Worm (Caenorhabditis elegans) whole organism, young adult: ENCODE results near the gene T22C8.6.

Experiments
- B0019.2 ChIP-seq: fragments of 200-800 bp; sonication (Bioruptor generic); conservative IDR thresholded peaks from 2 replicates; pipeline ENCODE4 v1.3.6; 2022; ENCODE audit warnings: missing genetic modification reagents, missing genetic modification characterization, missing compliant biosample characterization
- B0261.1 ChIP-seq: sonication (generic microtip); optimal IDR thresholded peaks from 2 replicates; lab custom pipeline; 2016; ENCODE audit warnings: mild to moderate bottlenecking, missing genetic modification characterization, moderate library complexity, missing compliant biosample characterization
- B0336.3 ChIP-seq: fragments of 200-800 bp; sonication (Bioruptor generic); IDR thresholded peaks from 2 replicates; pipeline ENCODE4 v1.3.6; 2022; ENCODE audit warnings: missing genetic modification characterization, missing compliant biosample characterization
- F10E7.11 ChIP-seq: sonication (generic microtip); optimal IDR thresholded peaks from 2 replicates; lab custom pipeline; 2017; ENCODE audit warnings: mild to moderate bottlenecking, missing genetic modification characterization, moderate library complexity, missing compliant biosample characterization
- F23B12.7 ChIP-seq: sonication (generic microtip); optimal IDR thresholded peaks from 2 replicates; lab custom pipeline; 2017; ENCODE audit warnings: missing genetic modification characterization, mild to moderate bottlenecking, missing compliant biosample characterization, antibody characterized with exemption, moderate library complexity; ENCODE audit not compliant: insufficient read depth
- F33H1.4 ChIP-seq: fragments of 200-800 bp; sonication (Bioruptor generic); IDR thresholded peaks from 2 replicates; pipeline ENCODE4 v1.3.6; 2022; ENCODE audit warnings: missing genetic modification reagents, missing genetic modification characterization, missing compliant biosample characterization
- F49E8.2 ChIP-seq: sonication (generic microtip); optimal IDR thresholded peaks from 3 replicates; lab custom pipeline; 2017; ENCODE audit warnings: missing genetic modification characterization, mild to moderate bottlenecking, missing compliant biosample characterization, antibody characterized with exemption, moderate library complexity; ENCODE audit not compliant: insufficient read depth
- F52B5.7 ChIP-seq: sonication (generic microtip); optimal IDR thresholded peaks from 2 replicates; lab custom pipeline; 2016; ENCODE audit warnings: mild to moderate bottlenecking, missing genetic modification characterization, missing compliant biosample characterization
- F55B11.4 ChIP-seq: sonication (generic microtip); optimal IDR thresholded peaks from 2 replicates; lab custom pipeline; 2016; ENCODE audit warnings: missing compliant biosample characterization, missing genetic modification characterization, borderline replicate concordance; ENCODE audit not compliant: insufficient read depth
- T07F8.4 ChIP-seq: sonication (generic microtip); optimal IDR thresholded peaks from 2 replicates; lab custom pipeline; 2016; ENCODE audit warnings: mild to moderate bottlenecking, missing genetic modification characterization, moderate library complexity, missing compliant biosample characterization
- T26A5.8 ChIP-seq: sonication (generic microtip); optimal IDR thresholded peaks from 2 replicates; lab custom pipeline; 2016; ENCODE audit warnings: missing genetic modification characterization, missing compliant biosample characterization
- Y56A3A.18 ChIP-seq: fragments of 200-800 bp; sonication (Bioruptor generic); IDR thresholded peaks from 2 replicates; pipeline ENCODE4 v1.3.6; 2022; ENCODE audit warnings: missing genetic modification reagents, missing genetic modification characterization, missing compliant biosample characterization
- Y67H2A.10 ChIP-seq: fragments of 200-800 bp; sonication (Bioruptor generic); conservative IDR thresholded peaks from 2 replicates; pipeline ENCODE4 v1.3.6; 2022; ENCODE audit warnings: missing genetic modification reagents, missing genetic modification characterization, missing compliant biosample characterization
- ZK185.1 ChIP-seq: sonication (generic microtip); optimal IDR thresholded peaks from 2 replicates; lab custom pipeline; 2016; ENCODE audit warnings: mild to moderate bottlenecking, missing genetic modification characterization, missing compliant biosample characterization; ENCODE audit not compliant: poor library complexity, severe bottlenecking
- aptf-2 ChIP-seq: fragments of 200-800 bp; sonication (Bioruptor generic); conservative IDR thresholded peaks from 2 replicates; pipeline ENCODE4 v1.3.6; 2022; ENCODE audit warnings: missing genetic modification reagents, missing genetic modification characterization, missing compliant biosample characterization
- athp-1 ChIP-seq: sonication (generic microtip); optimal IDR thresholded peaks from 2 replicates; lab custom pipeline; 2017; ENCODE audit warnings: mild to moderate bottlenecking, missing genetic modification characterization, missing compliant biosample characterization
- attf-5 ChIP-seq: fragments of 200-800 bp; sonication (Bioruptor generic); optimal IDR thresholded peaks from 2 replicates; lab custom pipeline; 2018; ENCODE audit warnings: mild to moderate bottlenecking, missing genetic modification characterization, missing compliant biosample characterization
- attf-6 ChIP-seq: fragments of 200-800 bp; sonication (Bioruptor generic); IDR thresholded peaks from 2 replicates; pipeline ENCODE4 v1.3.6; 2022; ENCODE audit warnings: missing genetic modification reagents, missing genetic modification characterization, missing compliant biosample characterization
- cebp-1 ChIP-seq, 2 experiments: fragments of 200-800 bp in 1 of 2; sonication (Bioruptor generic) in 1 of 2; sonication (generic microtip) in 1 of 2; IDR thresholded peaks in 1 of 2; optimal IDR thresholded peaks in 1 of 2; 2 replicates each; pipeline versions ENCODE4 v1.3.6 to Lab custom; 2017 to 2022; ENCODE audit warnings: missing compliant biosample characterization in 2 of 2, missing genetic modification characterization in 2 of 2, mild to moderate bottlenecking in 1 of 2, missing genetic modification reagents in 1 of 2, moderate library complexity in 1 of 2
- cebp-2 ChIP-seq: fragments of 200-800 bp; sonication (Bioruptor generic); IDR thresholded peaks from 2 replicates; pipeline ENCODE4 v1.3.6; 2022; ENCODE audit warnings: missing genetic modification characterization, missing compliant biosample characterization
- ceh-100 ChIP-seq: fragments of 200-800 bp; sonication (Bioruptor generic); IDR thresholded peaks from 2 replicates; pipeline ENCODE4 v1.3.6; 2022; ENCODE audit warnings: missing genetic modification reagents, missing genetic modification characterization, missing compliant biosample characterization
- ceh-27 ChIP-seq: fragments of 200-800 bp; sonication (Bioruptor generic); optimal IDR thresholded peaks from 2 replicates; lab custom pipeline; 2018; ENCODE audit warnings: mild to moderate bottlenecking, missing genetic modification characterization, moderate library complexity, missing compliant biosample characterization
- ceh-79 ChIP-seq: sonication (generic microtip); optimal IDR thresholded peaks from 2 replicates; lab custom pipeline; 2017; ENCODE audit warnings: mild to moderate bottlenecking, missing genetic modification characterization, missing compliant biosample characterization
- ceh-91 ChIP-seq: fragments of 200-800 bp; sonication (Bioruptor generic); IDR thresholded peaks from 2 replicates; pipeline ENCODE4 v1.3.6; 2022; ENCODE audit warnings: missing genetic modification reagents, missing genetic modification characterization, missing compliant biosample characterization
- him-1 ChIP-seq: sonication (generic microtip); optimal IDR thresholded peaks from 2 replicates; lab custom pipeline; 2016; ENCODE audit warnings: missing genotype, missing genetic modification reagents, missing genetic modification characterization, missing compliant biosample characterization
- hlh-26 ChIP-seq: fragments of 200-800 bp; sonication (Bioruptor generic); conservative IDR thresholded peaks from 2 replicates; pipeline ENCODE4 v1.3.6; 2022; ENCODE audit warnings: missing genetic modification reagents, missing genetic modification characterization, missing compliant biosample characterization
- hmg-20 ChIP-seq: fragments of 200-800 bp; sonication (Bioruptor generic); IDR thresholded peaks from 2 replicates; pipeline ENCODE4 v1.3.6; 2022; ENCODE audit warnings: missing genetic modification reagents, missing genetic modification characterization, missing compliant biosample characterization
- hsf-1 ChIP-seq: fragments of 200-800 bp; sonication (Bioruptor generic); IDR thresholded peaks from 2 replicates; pipeline ENCODE4 v1.3.6; 2022; ENCODE audit warnings: missing genetic modification reagents, missing genetic modification characterization, missing compliant biosample characterization
- lin-26 ChIP-seq: fragments of 200-800 bp; sonication (Bioruptor generic); IDR thresholded peaks from 2 replicates; pipeline ENCODE4 v1.3.6; 2022; ENCODE audit warnings: missing genetic modification reagents, missing genetic modification characterization, missing compliant biosample characterization
- lin-35 ChIP-seq, 3 experiments: fragments of 150-350 bp in 2 of 3; sonication (generic microtip) in 1 of 3; optimal IDR thresholded peaks; 2 replicates each; lab custom pipeline; 2014 to 2018; ENCODE audit warnings: missing biosample characterization in 3 of 3, missing genetic modification characterization in 3 of 3, missing genetic modification reagents in 3 of 3
- lin-40 ChIP-seq: sonication (generic microtip); optimal IDR thresholded peaks from 2 replicates; lab custom pipeline; 2016; ENCODE audit warnings: missing genetic modification characterization, mild to moderate bottlenecking, missing compliant biosample characterization, missing genotype, missing genetic modification reagents
- madf-10 ChIP-seq: sonication (generic microtip); optimal IDR thresholded peaks from 2 replicates; lab custom pipeline; 2016; ENCODE audit warnings: mild to moderate bottlenecking, missing genetic modification characterization, missing compliant biosample characterization
- madf-8 ChIP-seq: fragments of 200-800 bp; sonication (Bioruptor generic); conservative IDR thresholded peaks from 2 replicates; pipeline ENCODE4 v1.3.6; 2022; ENCODE audit warnings: missing genetic modification reagents, missing genetic modification characterization, missing compliant biosample characterization
- mcd-1 ChIP-seq: fragments of 200-800 bp; sonication (Bioruptor generic); IDR thresholded peaks from 2 replicates; pipeline ENCODE4 v1.3.6; 2022; ENCODE audit warnings: missing genetic modification reagents, missing genetic modification characterization, missing compliant biosample characterization
- mel-28 ChIP-seq: sonication (generic microtip); optimal IDR thresholded peaks from 2 replicates; lab custom pipeline; 2016; ENCODE audit warnings: borderline replicate concordance, mild to moderate bottlenecking, missing genetic modification characterization, missing compliant biosample characterization
- mes-4 ChIP-seq: sonication (generic microtip); optimal IDR thresholded peaks from 2 replicates; lab custom pipeline; 2016; ENCODE audit warnings: missing genotype, missing genetic modification characterization, missing compliant biosample characterization
- mxl-1 ChIP-seq: sonication (generic microtip); optimal IDR thresholded peaks from 2 replicates; lab custom pipeline; 2016; ENCODE audit warnings: missing genetic modification characterization, missing compliant biosample characterization
- nfya-1 ChIP-seq: sonication (generic microtip); optimal IDR thresholded peaks from 2 replicates; lab custom pipeline; 2017; ENCODE audit warnings: antibody characterized with exemption, missing compliant biosample characterization, missing genetic modification characterization, borderline replicate concordance; ENCODE audit not compliant: insufficient read depth
- nfya-2 ChIP-seq: fragments of 200-800 bp; sonication (Bioruptor generic); IDR thresholded peaks from 2 replicates; pipeline ENCODE4 v1.3.6; 2022; ENCODE audit warnings: missing genetic modification reagents, missing genetic modification characterization, missing compliant biosample characterization
- sea-2 ChIP-seq: fragments of 200-800 bp; sonication (Bioruptor generic); IDR thresholded peaks from 2 replicates; pipeline ENCODE4 v1.3.6; 2022; ENCODE audit warnings: missing genetic modification characterization, missing compliant biosample characterization
- somi-1 ChIP-seq: fragments of 200-800 bp; sonication (Bioruptor generic); optimal IDR thresholded peaks from 2 replicates; lab custom pipeline; 2018; ENCODE audit warnings: mild to moderate bottlenecking, missing genetic modification characterization, missing compliant biosample characterization
- tbp1 ChIP-seq: fragments of 200-800 bp; sonication (Bioruptor generic); optimal IDR thresholded peaks from 2 replicates; lab custom pipeline; 2018; ENCODE audit warnings: mild to moderate bottlenecking, missing genetic modification characterization, missing compliant biosample characterization
- xnd-1 ChIP-seq: sonication (generic microtip); optimal IDR thresholded peaks from 2 replicates; lab custom pipeline; 2016; ENCODE audit warnings: missing genotype, missing genetic modification reagents, missing genetic modification characterization, missing compliant biosample characterization
- ztf-25 ChIP-seq: fragments of 200-800 bp; sonication (Bioruptor generic); IDR thresholded peaks from 2 replicates; pipeline ENCODE4 v1.3.6; 2022; ENCODE audit warnings: missing genetic modification reagents, missing genetic modification characterization, missing compliant biosample characterization
- ztf-6 ChIP-seq: fragments of 200-800 bp; sonication (Bioruptor generic); IDR thresholded peaks from 2 replicates; pipeline ENCODE4 v1.3.6; 2022; ENCODE audit warnings: missing genetic modification reagents, missing genetic modification characterization, missing compliant biosample characterization

T22C8.6 gene

DNA sequence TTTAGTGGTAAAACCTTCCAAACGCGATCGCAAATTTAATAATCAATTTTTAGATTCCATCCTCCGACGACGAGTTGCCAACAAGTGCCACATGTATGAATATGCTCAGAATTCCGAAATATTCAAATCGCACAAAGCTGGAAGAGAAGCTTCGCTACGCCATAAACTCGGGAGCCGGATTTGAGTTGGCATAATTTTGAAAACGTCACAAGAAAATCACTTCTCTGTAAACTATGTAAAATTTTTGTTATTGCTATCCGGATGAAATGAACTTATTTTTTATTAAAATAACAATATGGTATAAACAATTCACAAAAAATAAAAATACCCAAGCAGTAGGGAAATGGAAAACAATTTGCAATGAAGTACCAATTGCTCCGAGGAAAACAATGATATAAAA, 38.8 kb upstream of the T22C8.6 start:
- TF ChIP-seq him-1 (tag; lab: Kevin White, UChicago): peak; percentile 91
- TF ChIP-seq ceh-91 (GFP tag; lab: Robert Waterston, UW): no peak
- peak; percentile 10; the same call in 1 of the 2 replicates for TF ChIP-seq B0336.3
- no peak for TF ChIP-seq B0261.1 (tag; lab: Kevin White, UChicago)
- TF ChIP-seq T07F8.4 (tag; lab: Kevin White, UChicago): no peak
- no peak for TF ChIP-seq lin-35 (GFP tag; optimal IDR thresholded peaks at IDR 0.05; lab: Kevin White, UChicago)

DNA sequence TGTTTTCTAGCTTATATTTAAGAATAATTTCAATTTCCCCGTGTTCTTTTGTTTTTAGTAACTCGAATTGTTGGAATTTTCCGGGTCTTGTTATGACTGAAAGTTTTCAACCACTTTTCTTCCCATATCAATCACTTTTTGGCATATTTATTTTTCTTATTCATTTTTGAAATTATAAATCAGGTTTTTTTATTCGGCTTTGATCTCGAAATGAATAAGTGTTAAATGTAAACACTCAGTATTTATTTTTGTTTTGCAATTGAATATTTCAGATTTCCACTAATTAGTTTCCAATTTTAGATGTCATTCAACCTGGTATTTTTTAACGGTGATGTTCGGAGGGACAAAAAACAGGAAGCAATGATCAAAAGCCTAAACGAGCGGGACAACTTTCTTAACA, 34.5 kb upstream of the T22C8.6 start, which contains the start of gene etc-1:
etc-1 (plus strand) TSS at position 301 of the 400 bp plus-strand sequence.
- TF ChIP-seq Y67H2A.10 (GFP tag; lab: Robert Waterston, UW) (no peak), hsf-1 (GFP tag; lab: Robert Waterston, UW) (no peak), hlh-26 (GFP tag; lab: Robert Waterston, UW) (no peak), mxl-1 (tag; lab: Kevin White, UChicago) (no peak), madf-8 (GFP tag; lab: Robert Waterston, UW) (no peak), F49E8.2 (tag; lab: Kevin White, UChicago) (no peak), F52B5.7 (no peak), somi-1 (no peak), cebp-2 (GFP tag; lab: Robert Waterston, UW) (no peak), hmg-20 (GFP tag; lab: Robert Waterston, UW) (no peak), attf-6 (GFP tag; lab: Robert Waterston, UW) (no peak), mel-28 (tag; lab: Kevin White, UChicago) (no peak), F10E7.11 (tag; lab: Kevin White, UChicago) (no peak), ZK185.1 (tag; lab: Kevin White, UChicago) (no peak)

DNA sequence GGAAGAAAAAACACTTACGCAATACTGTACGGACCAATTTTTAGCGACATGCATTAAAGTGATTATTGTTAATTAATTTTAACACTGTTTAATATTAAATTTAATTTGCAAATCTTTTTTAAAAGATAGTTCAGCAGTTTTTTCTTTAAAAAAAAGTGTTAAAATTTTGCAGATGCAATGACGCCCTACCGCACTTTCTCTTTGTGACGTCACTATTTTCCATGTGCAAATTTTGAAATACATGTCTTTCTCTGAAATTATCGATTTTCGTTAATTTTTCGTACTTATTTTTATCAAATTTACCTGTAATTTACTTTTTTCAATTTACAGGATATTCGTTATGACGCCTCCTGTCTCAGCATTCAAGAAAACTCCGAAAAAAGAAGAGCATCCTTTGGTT, 31.5 kb upstream of the T22C8.6 start, which contains the start of the genes piga-1 and eif-2Bepsilon:
piga-1 (minus strand) TSS at position 174 of the 400 bp plus-strand sequence.
eif-2Bepsilon (plus strand) TSS at position 331 of the 400 bp plus-strand sequence.
- TF ChIP-seq lin-40 (tag; lab: Kevin White, UChicago) (no peak), ztf-6 (GFP tag; lab: Robert Waterston, UW) (no peak), F33H1.4 (GFP tag; lab: Robert Waterston, UW) (no peak), madf-10 (tag; lab: Kevin White, UChicago) (no peak), F52B5.7 (no peak), xnd-1 (tag; lab: Kevin White, UChicago) (no peak), ceh-79 (tag; lab: Kevin White, UChicago) (no peak), F23B12.7 (tag; lab: Kevin White, UChicago) (peak; percentile 44), lin-26 (no peak), cebp-1 (GFP tag; IDR thresholded peaks at IDR 0.05; lab: Robert Waterston, UW) (peak; percentile 53; the same call in 1 of the 2 replicates), cebp-1 (tag; optimal IDR thresholded peaks at IDR 0.05; lab: Kevin White, UChicago) (peak; percentile 78), nfya-2 (GFP tag; lab: Robert Waterston, UW) (no peak), ztf-25 (GFP tag; lab: Robert Waterston, UW) (no peak), aptf-2 (GFP tag; lab: Robert Waterston, UW) (no peak), Y56A3A.18 (GFP tag; lab: Robert Waterston, UW) (no peak), mes-4 (tag; lab: Kevin White, UChicago) (no peak), attf-5 (GFP tag; lab: Kevin White, UChicago) (peak; percentile 48), nfya-1 (no peak), tbp1 (GFP tag; lab: Kevin White, UChicago) (no peak), T26A5.8 (no peak), lin-35 (GFP tag; optimal IDR thresholded peaks at IDR 0.05; lab: Kevin White, UChicago) (no peak), mxl-1 (tag; lab: Kevin White, UChicago) (no peak), mcd-1 (GFP tag; lab: Robert Waterston, UW) (peak; percentile 63), ceh-100 (GFP tag; lab: Robert Waterston, UW) (no peak), B0019.2 (GFP tag; lab: Robert Waterston, UW) (no peak), ceh-27 (GFP tag; lab: Kevin White, UChicago) (no peak), sea-2 (no peak), athp-1 (tag; lab: Kevin White, UChicago) (no peak), F55B11.4 (tag; lab: Kevin White, UChicago) (no peak)
